Fruit fly (Drosophila melanogaster) whole organism, embryonic: ENCODE results near the gene akirin.
A peak's percentile ranks its signal among the peaks of the same experiment; 100 is the strongest.

Experiments
- Aef1 ChIP-seq: fragments of 200-800 bp; sonication (Bioruptor generic); IDR thresholded peaks from 3 replicates; pipeline ENCODE4 v1.3.6; 2022; ENCODE audit warnings: missing biosample characterization, missing genetic modification characterization
- CG11696 ChIP-seq: fragments of 200-800 bp; sonication (Bioruptor generic); IDR thresholded peaks from 2 replicates; pipeline ENCODE4 v1.3.6; 2022; ENCODE audit warnings: missing biosample characterization, missing genetic modification characterization
- CG12219 ChIP-seq: fragments of 200-800 bp; sonication (Bioruptor generic); optimal IDR thresholded peaks from 3 replicates; lab custom pipeline; 2018; ENCODE audit warnings: missing biosample characterization, mild to moderate bottlenecking, missing genetic modification characterization
- CG12744 ChIP-seq: fragments of 200-800 bp; sonication (Bioruptor generic); optimal IDR thresholded peaks from 2 replicates; lab custom pipeline; 2016; ENCODE audit warnings: missing biosample characterization, missing genetic modification characterization
- CG14441 ChIP-seq: fragments of 200-800 bp; sonication (Bioruptor generic); IDR thresholded peaks from 2 replicates; pipeline ENCODE4 v1.3.6; 2022; ENCODE audit warnings: missing biosample characterization, missing genetic modification characterization
- CG16779 ChIP-seq: fragments of 200-800 bp; sonication (Bioruptor generic); IDR thresholded peaks from 2 replicates; pipeline ENCODE4 v1.3.6; 2022; ENCODE audit warnings: missing biosample characterization, missing genetic modification characterization
- CG17385 ChIP-seq: fragments of 200-800 bp; sonication (Bioruptor generic); optimal IDR thresholded peaks from 3 replicates; lab custom pipeline; 2018; ENCODE audit warnings: missing biosample characterization, mild to moderate bottlenecking, missing genetic modification characterization
- CG17612 ChIP-seq: fragments of 200-800 bp; sonication (Bioruptor generic); IDR thresholded peaks from 2 replicates; pipeline ENCODE4 v1.3.6; 2022; ENCODE audit warnings: missing biosample characterization, missing genetic modification characterization
- CG4282 ChIP-seq: fragments of 200-800 bp; sonication (Bioruptor generic); optimal IDR thresholded peaks from 2 replicates; lab custom pipeline; 2016; ENCODE audit warnings: missing biosample characterization, missing genetic modification characterization
- CG6813 ChIP-seq: fragments of 200-800 bp; sonication (Bioruptor generic); optimal IDR thresholded peaks from 2 replicates; lab custom pipeline; 2017; ENCODE audit warnings: missing biosample characterization, missing genetic modification characterization, mild to moderate bottlenecking, moderate library complexity, missing genetic modification reagents
- CG7357 ChIP-seq: fragments of 200-800 bp; sonication (Bioruptor generic); IDR thresholded peaks from 3 replicates; pipeline ENCODE4 v1.3.6; 2022; ENCODE audit warnings: missing biosample characterization, missing genetic modification characterization
- CG7745 ChIP-seq: fragments of 200-800 bp; sonication (Bioruptor generic); optimal IDR thresholded peaks from 2 replicates; lab custom pipeline; 2018; ENCODE audit warnings: missing biosample characterization, mild to moderate bottlenecking, missing genetic modification characterization, moderate library complexity
- CG7928 ChIP-seq: fragments of 200-800 bp; sonication (Bioruptor generic); optimal IDR thresholded peaks from 2 replicates; lab custom pipeline; 2017; ENCODE audit warnings: missing biosample characterization, mild to moderate bottlenecking, missing genetic modification characterization
- Eip74EF ChIP-seq, 2 experiments: fragments of 200-800 bp in 1 of 2; fragments of >200 bp in 1 of 2; sonication (Bioruptor generic) in 1 of 2; optimal IDR thresholded peaks; 2 replicates each; lab custom pipeline; 2017 to 2019; ENCODE audit warnings: missing biosample characterization in 2 of 2, missing genetic modification characterization in 2 of 2, mild to moderate bottlenecking in 1 of 2, moderate library complexity in 1 of 2
- Ets65A ChIP-seq: fragments of 200-800 bp; sonication (Bioruptor generic); peaks from one replicate; lab custom pipeline; 2016; ENCODE audit warnings: missing biosample characterization, missing genetic modification characterization
- H2.0 ChIP-seq: fragments of 200-800 bp; sonication (Bioruptor generic); IDR thresholded peaks from 2 replicates; pipeline ENCODE4 v1.3.6; 2022; ENCODE audit warnings: missing biosample characterization, missing genetic modification characterization
- HLH4C ChIP-seq: fragments of 200-800 bp; sonication (Bioruptor generic); IDR thresholded peaks from 3 replicates; pipeline ENCODE4 v1.3.6; 2022; ENCODE audit warnings: missing biosample characterization, missing genetic modification characterization; ENCODE audit not compliant: partially characterized antibody
- Hr78 ChIP-seq, 2 experiments: fragments of 200-800 bp in 1 of 2; fragments of >200 bp in 1 of 2; sonication (Bioruptor generic) in 1 of 2; optimal IDR thresholded peaks; 2 replicates each; lab custom pipeline; 2017 to 2019; ENCODE audit warnings: missing biosample characterization in 2 of 2, missing genetic modification characterization in 2 of 2, mild to moderate bottlenecking in 1 of 2, moderate library complexity in 1 of 2
- Kr ChIP-seq: fragments of 200-800 bp; sonication (Bioruptor generic); optimal IDR thresholded peaks from 2 replicates; lab custom pipeline; 2017; ENCODE audit warnings: missing biosample characterization, mild to moderate bottlenecking, missing genetic modification characterization
- NC2α ChIP-seq: fragments of 200-800 bp; sonication (Bioruptor generic); optimal IDR thresholded peaks from 2 replicates; lab custom pipeline; 2016; ENCODE audit warnings: missing biosample characterization, missing genetic modification characterization
- Nf-YC ChIP-seq: fragments of 200-800 bp; optimal IDR thresholded peaks from 3 replicates; lab custom pipeline; 2019; ENCODE audit warnings: missing biosample characterization, mild to moderate bottlenecking, missing genetic modification characterization, moderate library complexity
- Oli ChIP-seq: fragments of 200-800 bp; sonication (Bioruptor generic); optimal IDR thresholded peaks from 2 replicates; lab custom pipeline; 2018; ENCODE audit warnings: missing biosample characterization, mild to moderate bottlenecking, missing genetic modification characterization, moderate library complexity
- Ptx1 ChIP-seq: fragments of 200-800 bp; sonication (Bioruptor generic); IDR thresholded peaks from 2 replicates; pipeline ENCODE4 v1.3.6; 2022; ENCODE audit warnings: missing biosample characterization, missing genetic modification characterization
- Rfx ChIP-seq: fragments of 200-800 bp; sonication (Bioruptor generic); IDR thresholded peaks from 2 replicates; pipeline ENCODE4 v1.3.6; 2022; ENCODE audit warnings: missing biosample characterization, missing genetic modification characterization
- ac ChIP-seq: fragments of 200-800 bp; sonication (Bioruptor generic); optimal IDR thresholded peaks from 3 replicates; lab custom pipeline; 2017; ENCODE audit warnings: missing biosample characterization, mild to moderate bottlenecking, missing genetic modification characterization
- amos ChIP-seq: fragments of 200-800 bp; sonication (Bioruptor generic); IDR thresholded peaks from 2 replicates; pipeline ENCODE4 v1.3.6; 2022; ENCODE audit warnings: missing biosample characterization, missing genetic modification characterization; ENCODE audit not compliant: partially characterized antibody
- bab2 ChIP-seq: fragments of 200-800 bp; sonication (Bioruptor generic); optimal IDR thresholded peaks from 2 replicates; lab custom pipeline; 2016; ENCODE audit warnings: missing biosample characterization, missing genetic modification characterization
- chif ChIP-seq, 2 experiments: fragments of 200-800 bp; sonication (Bioruptor generic); optimal IDR thresholded peaks; 3 replicates each; lab custom pipeline; 2016; ENCODE audit warnings: missing biosample characterization in 2 of 2, missing genetic modification characterization in 2 of 2
- chinmo ChIP-seq: fragments of 200-800 bp; sonication (Bioruptor generic); IDR thresholded peaks from 4 replicates; pipeline ENCODE4 v1.3.6; 2022; ENCODE audit warnings: missing biosample characterization, missing genetic modification characterization; ENCODE audit not compliant: partially characterized antibody
- dan ChIP-seq: fragments of 200-800 bp; sonication (Bioruptor generic); IDR thresholded peaks from 2 replicates; pipeline ENCODE4 v1.3.6; 2022; ENCODE audit warnings: missing biosample characterization, missing genetic modification characterization
- dm ChIP-seq: fragments of 200-800 bp; sonication (Bioruptor generic); optimal IDR thresholded peaks from 3 replicates; lab custom pipeline; 2016; ENCODE audit warnings: missing biosample characterization, missing genetic modification characterization
- emc ChIP-seq: fragments of 200-800 bp; sonication (Bioruptor generic); optimal IDR thresholded peaks from 2 replicates; lab custom pipeline; 2016; ENCODE audit warnings: missing biosample characterization, missing genetic modification characterization
- grn ChIP-seq: fragments of 200-800 bp; sonication (Bioruptor generic); optimal IDR thresholded peaks from 3 replicates; lab custom pipeline; 2017; ENCODE audit warnings: missing biosample characterization, missing genetic modification characterization
- insv ChIP-seq, 2 experiments: fragments of 200-800 bp; sonication (Bioruptor generic); optimal IDR thresholded peaks; 3 replicates each; lab custom pipeline; 2016 to 2018; ENCODE audit warnings: missing biosample characterization in 2 of 2, missing genetic modification characterization in 2 of 2
- lilli ChIP-seq: fragments of 200-800 bp; sonication (Bioruptor generic); optimal IDR thresholded peaks from 3 replicates; lab custom pipeline; 2016; ENCODE audit warnings: missing biosample characterization, missing genetic modification characterization
- lov ChIP-seq, 2 experiments: fragments of 200-800 bp in 1 of 2; fragments of >200 bp in 1 of 2; sonication (Bioruptor generic) in 1 of 2; IDR thresholded peaks in 1 of 2; optimal IDR thresholded peaks in 1 of 2; 2 replicates in 1 of 2; 3 replicates in 1 of 2; pipeline versions ENCODE4 v1.3.6 to Lab custom; 2017 to 2022; ENCODE audit warnings: missing biosample characterization in 1 of 2, missing genetic modification characterization in 1 of 2
- onecut ChIP-seq: fragments of 200-800 bp; sonication (Bioruptor generic); IDR thresholded peaks from 2 replicates; pipeline ENCODE4 v1.3.6; 2022; ENCODE audit warnings: missing biosample characterization, missing genetic modification characterization
- phol ChIP-seq: fragments of 200-800 bp; sonication (Bioruptor generic); optimal IDR thresholded peaks from 3 replicates; lab custom pipeline; 2018; ENCODE audit warnings: missing biosample characterization, mild to moderate bottlenecking, missing genetic modification characterization, moderate library complexity
- salm ChIP-seq: fragments of 200-800 bp; sonication (Bioruptor generic); optimal IDR thresholded peaks from 2 replicates; lab custom pipeline; 2018; ENCODE audit warnings: missing biosample characterization, mild to moderate bottlenecking, missing genetic modification characterization
- stc ChIP-seq: fragments of 200-800 bp; sonication (Bioruptor generic); IDR thresholded peaks from 2 replicates; pipeline ENCODE4 v1.3.6; 2022; ENCODE audit warnings: missing biosample characterization, missing genetic modification characterization
- yki ChIP-seq: fragments of >200 bp; optimal IDR thresholded peaks from 3 replicates; lab custom pipeline; 2018

akirin gene

dm6 chr3L:7381359-7381976 lies 11.8 kb downstream of the akirin start, which contains the start of the genes SMSr and smid (continued):
- TF ChIP-seq CG12219 (GFP tag; lab: Kevin White, UChicago), result peak; percentile 16
- TF ChIP-seq dan, result no peak
- TF ChIP-seq CG17612 (GFP tag; lab: Robert Waterston, UW), result no peak
- no peak for TF ChIP-seq salm
- TF ChIP-seq grn, result peak; percentile 49
- TF ChIP-seq dm (GFP tag; lab: Kevin White, UChicago), result peak; percentile 49
- TF ChIP-seq CG16779, result no peak
- no peak for TF ChIP-seq CG7928 (GFP tag; lab: Kevin White, UChicago)
- TF ChIP-seq phol, result peak; percentile 84
- TF ChIP-seq bab2 (GFP tag; lab: Kevin White, UChicago), result peak; percentile 42
- TF ChIP-seq Ptx1 (GFP tag; lab: Robert Waterston, UW), result peak; percentile 71
- TF ChIP-seq stc (GFP tag; lab: Robert Waterston, UW), result no peak
- TF ChIP-seq NC2α, result no peak
- no peak for TF ChIP-seq CG11696
- peak; percentile 66 for TF ChIP-seq Aef1 (GFP tag; lab: Robert Waterston, UW)
- peak; percentile 32; the same call in 1 of the 2 replicates for TF ChIP-seq H2.0 (GFP tag; lab: Robert Waterston, UW)
- no peak for TF ChIP-seq CG12744 (GFP tag; lab: Kevin White, UChicago)
- peak; percentile 4 to 63 for TF ChIP-seq chif (GFP tag; optimal IDR thresholded peaks at IDR 0.05; lab: Kevin White, UChicago)
- TF ChIP-seq Rfx (GFP tag; lab: Robert Waterston, UW), result peak; percentile 71
- no peak for TF ChIP-seq ac
- TF ChIP-seq CG7745 (tag; lab: Kevin White, UChicago), result no peak

dm6 chr3L:7387814-7388213 lies 18.2 kb downstream of the akirin start, which contains the start of gene CG8564:
TSS of gene CG8564 (minus strand) at chr3L:7387914.
- no peak for TF ChIP-seq Hr78 (GFP tag; optimal IDR thresholded peaks at IDR 0.05; lab: Kevin White, UChicago)
- TF ChIP-seq Nf-YC (tag; lab: Kevin White, UChicago), result no peak
- peak; percentile 13 for TF ChIP-seq Ets65A
- TF ChIP-seq Oli (tag; lab: Kevin White, UChicago), result no peak
- no peak for TF ChIP-seq lov (optimal IDR thresholded peaks at IDR 0.05; lab: Kevin White, UChicago)
- TF ChIP-seq lov (GFP tag; IDR thresholded peaks at IDR 0.05; lab: Robert Waterston, UW), result 0 out of 3 replicates have a peak, but pooled peaks have one; percentile 37
- no peak for TF ChIP-seq yki (lab: Kevin White, UChicago)
- TF ChIP-seq CG4282 (GFP tag; lab: Kevin White, UChicago), result no peak
- no peak for TF ChIP-seq CG7357 (GFP tag; lab: Robert Waterston, UW)
- no peak for TF ChIP-seq lilli (GFP tag; lab: Kevin White, UChicago)
- TF ChIP-seq CG14441 (GFP tag; lab: Robert Waterston, UW), result no peak
- no peak for TF ChIP-seq Kr (GFP tag; lab: Kevin White, UChicago)
- no peak for TF ChIP-seq HLH4C
- TF ChIP-seq emc, result no peak
- no peak for TF ChIP-seq onecut (GFP tag; lab: Robert Waterston, UW)
- TF ChIP-seq amos (GFP tag; lab: Robert Waterston, UW), result no peak
- TF ChIP-seq insv (GFP tag; optimal IDR thresholded peaks at IDR 0.05; lab: Kevin White, UChicago), result no peak
- no peak for TF ChIP-seq CG17385

- 0 out of 4 replicates have a peak, but pooled peaks have one; percentile 51 for TF ChIP-seq chinmo (GFP tag; lab: Robert Waterston, UW)
- peak in 1 of 2 experiments; percentile 68 for TF ChIP-seq Eip74EF (GFP tag; optimal IDR thresholded peaks at IDR 0.05; lab: Kevin White, UChicago)
- TF ChIP-seq CG6813 (GFP tag; lab: Kevin White, UChicago), result no peak
Measured at dm6 chr3L:7390004-7390403, 20.4 kb downstream of the akirin start.
